Worm (Caenorhabditis elegans): Measurements from ENCODE around the gene T16G12.9.
A peak's percentile ranks its signal among the peaks of the same experiment; 100 is the strongest.

Gene T16G12.9

ce11 chrIII:10106390-10106789, 28.3 kb upstream of the T16G12.9 start, which contains the start of gene srt-55:
Gene srt-55, minus strand, starts transcription at chrIII:10106490.
- TF ChIP-seq nhr-42 (GFP tag; IDR thresholded peaks at IDR 0.05) (no peak), ceh-62 (tag; optimal IDR thresholded peaks at IDR 0.05) (no peak), madf-9 (GFP tag; conservative IDR thresholded peaks at IDR 0.05) (no peak)

ce11 chrIII:10101352-10101751, 23.3 kb upstream of the T16G12.9 start, which contains the start of gene kel-10:
Gene kel-10, minus strand, starts transcription at chrIII:10101452.
- TF ChIP-seq lir-3 (tag; optimal IDR thresholded peaks at IDR 0.05) (no peak), skn-1 (tag; optimal IDR thresholded peaks at IDR 0.05) (no peak)

ce11 chrIII:10097981-10098380, 19.9 kb upstream of the T16G12.9 start, which contains the start of gene spop-1:
Gene spop-1, minus strand, starts transcription at chrIII:10098081.
- TF ChIP-seq ceh-82 (tag; optimal IDR thresholded peaks at IDR 0.05) (no peak), ZK337.2 (GFP tag; IDR thresholded peaks at IDR 0.05) (no peak), aha-1 (tag) (peak; percentile 52), D1046.2 (GFP tag; IDR thresholded peaks at IDR 0.05) (no peak), dmd-8 (GFP tag; IDR thresholded peaks at IDR 0.05) (no peak), ceh-32 (tag; optimal IDR thresholded peaks at IDR 0.05; ENCODE audit: poor library complexity) (no peak), arid-1 (GFP tag; conservative IDR thresholded peaks at IDR 0.05) (no peak), daf-19 (GFP tag; conservative IDR thresholded peaks at IDR 0.05) (no peak)

ce11 chrIII:10096525-10096972, 18.5 kb upstream of the T16G12.9 start:
- 0 out of 2 replicates have a peak, but pooled peaks have one; percentile 41 for TF ChIP-seq vab-7 (GFP tag; IDR thresholded peaks at IDR 0.05)
- no peak for TF ChIP-seq Y48G9A.11 (GFP tag; IDR thresholded peaks at IDR 0.05)
- peak; percentile 65 for TF ChIP-seq arid-1 (GFP tag; conservative IDR thresholded peaks at IDR 0.05)
- peak; percentile 62; the same call in 1 of the 2 replicates for TF ChIP-seq daf-19 (GFP tag; conservative IDR thresholded peaks at IDR 0.05)
- no peak for TF ChIP-seq unc-130 (GFP tag; optimal IDR thresholded peaks at IDR 0.05)
- no peak for TF ChIP-seq dmd-8 (GFP tag; IDR thresholded peaks at IDR 0.05)
- no peak; the same call in 1 of the 2 replicates for TF ChIP-seq lin-38 (GFP tag; IDR thresholded peaks at IDR 0.05)
- peak; percentile 71 for TF ChIP-seq F37D6.2 (tag; optimal IDR thresholded peaks at IDR 0.05)
- peak; percentile 70 to 93 for TF ChIP-seq lsy-2 (tag; optimal IDR thresholded peaks at IDR 0.05)
- peak; percentile 79 for TF ChIP-seq nhr-11 (tag; optimal IDR thresholded peaks at IDR 0.05)
- TF ChIP-seq mdt-29 (GFP tag; IDR thresholded peaks at IDR 0.05), result no peak
- TF ChIP-seq F10B5.3 (tag; optimal IDR thresholded peaks at IDR 0.05), result peak; percentile 43
- TF ChIP-seq attf-4 (tag; optimal IDR thresholded peaks at IDR 0.05), result no peak
- TF ChIP-seq nhr-41 (GFP tag; IDR thresholded peaks at IDR 0.05), result no peak
- TF ChIP-seq hif-1 (tag; optimal IDR thresholded peaks at IDR 0.05), result peak in 1 of 2 experiments; percentile 77
- TF ChIP-seq Y75B8A.6 (GFP tag; IDR thresholded peaks at IDR 0.05), result no peak
- TF ChIP-seq saeg-2 (GFP tag; IDR thresholded peaks at IDR 0.05), result peak; percentile 50; the same call in 1 of the 2 replicates
- TF ChIP-seq ceh-28 (tag; optimal IDR thresholded peaks at IDR 0.05), result peak; percentile 74
- TF ChIP-seq daf-12 (tag; optimal IDR thresholded peaks at IDR 0.05), result no peak
- peak; percentile 91 for TF ChIP-seq T26A8.4 (GFP tag; IDR thresholded peaks at IDR 0.05)
- no peak for TF ChIP-seq zip-2 (tag; optimal IDR thresholded peaks at IDR 0.05)
- TF ChIP-seq ZK337.2 (GFP tag; IDR thresholded peaks at IDR 0.05), result no peak
- TF ChIP-seq ceh-62 (tag; optimal IDR thresholded peaks at IDR 0.05), result no peak
- peak; percentile 22 for TF ChIP-seq spr-3 (GFP tag; optimal IDR thresholded peaks at IDR 0.05)
- peak; percentile 98 for TF ChIP-seq aha-1 (tag)
- TF ChIP-seq unc-62 (GFP tag; optimal IDR thresholded peaks at IDR 0.05 in 1 of 2), result peak in 1 of 2 experiments; percentile 99
- TF ChIP-seq unc-62 (tag; optimal IDR thresholded peaks at IDR 0.05), result no peak
- peak; percentile 89 for TF ChIP-seq dmd-6 (GFP tag; IDR thresholded peaks at IDR 0.05)
- TF ChIP-seq mxl-3 (GFP tag; optimal IDR thresholded peaks at IDR 0.05), result peak; percentile 87
- TF ChIP-seq hmg-1.1 (GFP tag; IDR thresholded peaks at IDR 0.05), result peak; percentile 96
- TF ChIP-seq egl-43 (GFP tag; IDR thresholded peaks at IDR 0.05), result peak; percentile 80
- peak; percentile 84 for TF ChIP-seq tra-1 (GFP tag; IDR thresholded peaks at IDR 0.05)
- TF ChIP-seq dpl-1 (GFP tag; optimal IDR thresholded peaks at IDR 0.05), result peak; percentile 62
- TF ChIP-seq nhr-76 (tag; optimal IDR thresholded peaks at IDR 0.05), result no peak
- no peak for TF ChIP-seq tag-97 (GFP tag; IDR thresholded peaks at IDR 0.05)
- TF ChIP-seq ctbp-1 (GFP tag; IDR thresholded peaks at IDR 0.05), result peak; percentile 85
- TF ChIP-seq php-3 (GFP tag; IDR thresholded peaks at IDR 0.05), result peak; percentile 79
- no peak for TF ChIP-seq snpc-1.2 (GFP tag; IDR thresholded peaks at IDR 0.05)
